Worm (Caenorhabditis elegans): Measurements from ENCODE around the gene chch-3.

The chch-3 gene

DNA sequence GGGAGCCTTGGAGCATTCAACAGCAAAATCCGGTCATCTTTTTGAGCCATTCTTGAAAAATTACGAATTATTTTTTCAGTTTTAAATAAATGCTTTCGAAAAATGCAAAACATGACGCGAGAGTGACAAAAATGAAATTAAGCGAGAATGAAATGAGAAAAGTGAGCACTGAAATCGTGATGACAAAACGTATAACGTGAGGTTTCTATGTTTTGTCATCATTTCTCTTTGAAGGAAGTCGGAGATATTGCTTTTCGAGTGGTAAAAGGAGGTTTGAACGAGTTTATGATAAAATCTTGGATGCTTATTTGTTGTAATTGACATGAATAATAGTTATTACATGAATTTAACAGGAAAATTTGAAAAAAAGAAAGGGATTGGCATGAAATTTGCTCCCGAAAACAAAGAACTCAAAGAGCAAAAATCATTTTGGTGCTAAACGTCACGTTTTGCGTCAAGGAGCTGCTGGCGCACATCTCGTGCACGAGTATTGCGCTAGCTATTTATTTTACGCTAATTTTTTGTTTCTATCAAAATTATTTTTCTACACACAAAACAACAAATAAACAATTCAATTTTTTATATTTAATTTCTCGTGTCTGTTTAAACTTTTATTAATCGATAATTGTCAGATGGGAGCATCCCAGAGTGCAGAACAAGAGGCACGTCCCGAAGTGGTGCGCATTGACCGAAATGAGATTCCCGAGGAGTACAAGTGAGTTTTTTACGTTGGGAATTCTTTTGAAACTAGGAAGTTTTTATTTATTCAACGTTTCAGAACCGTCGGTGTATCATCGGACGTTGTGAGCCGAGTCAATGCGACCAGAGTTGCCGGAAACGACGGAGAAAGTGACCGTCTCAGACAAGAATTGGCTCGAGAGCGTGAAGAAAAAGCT is at the start of gene chch-3, which contains the start of gene gss-1 (continued):
- TF ChIP-seq Y48G9A.11 (GFP tag; IDR thresholded peaks at IDR 0.05): no peak
- TF ChIP-seq tag-97 (GFP tag; IDR thresholded peaks at IDR 0.05): no peak
- TF ChIP-seq lim-7 (GFP tag; IDR thresholded peaks at IDR 0.05): no peak
- TF ChIP-seq ztf-11 (tag; optimal IDR thresholded peaks at IDR 0.05): no peak
- no peak for TF ChIP-seq nhr-48 (tag; optimal IDR thresholded peaks at IDR 0.05)
- peak; percentile 64 for TF ChIP-seq nhr-77 (tag; optimal IDR thresholded peaks at IDR 0.05)
- no peak for TF ChIP-seq jun-1 (tag; optimal IDR thresholded peaks at IDR 0.05)
- TF ChIP-seq R02D3.7 (tag; optimal IDR thresholded peaks at IDR 0.05): no peak
- no peak for TF ChIP-seq F10B5.3 (tag; optimal IDR thresholded peaks at IDR 0.05)
- TF ChIP-seq dmd-9 (GFP tag; IDR thresholded peaks at IDR 0.05): no peak
- TF ChIP-seq Y105C5A.15 (GFP tag; IDR thresholded peaks at IDR 0.05): no peak
- no peak for TF ChIP-seq ZK337.2 (GFP tag; IDR thresholded peaks at IDR 0.05)
- no peak for TF ChIP-seq unc-130 (GFP tag; optimal IDR thresholded peaks at IDR 0.05)
- TF ChIP-seq zag-1 (tag; optimal IDR thresholded peaks at IDR 0.05): no peak
- no peak for TF ChIP-seq sdz-12 (GFP tag; optimal IDR thresholded peaks at IDR 0.05)
- no peak for TF ChIP-seq saeg-2 (GFP tag; IDR thresholded peaks at IDR 0.05)
- no peak for TF ChIP-seq spr-1 (tag; optimal IDR thresholded peaks at IDR 0.05)
- no peak for TF ChIP-seq aly-2 (tag; optimal IDR thresholded peaks at IDR 0.05)
- peak; percentile 65 for TF ChIP-seq dpl-1 (GFP tag; optimal IDR thresholded peaks at IDR 0.05)
- TF ChIP-seq fos-1 (tag; optimal IDR thresholded peaks at IDR 0.05): no peak
- TF ChIP-seq ceh-62 (tag; optimal IDR thresholded peaks at IDR 0.05): no peak
- peak; percentile 38; the same call in 1 of the 2 replicates for TF ChIP-seq hmg-1.1 (GFP tag; IDR thresholded peaks at IDR 0.05)
- no peak for TF ChIP-seq zfp-2 (tag; optimal IDR thresholded peaks at IDR 0.05)
- TF ChIP-seq vab-7 (GFP tag; IDR thresholded peaks at IDR 0.05): no peak
- TF ChIP-seq ceh-32 (tag; optimal IDR thresholded peaks at IDR 0.05; ENCODE audit: poor library complexity): no peak
- no peak for TF ChIP-seq php-3 (GFP tag; IDR thresholded peaks at IDR 0.05)
- peak; percentile 35 for TF ChIP-seq nhr-6 (tag; optimal IDR thresholded peaks at IDR 0.05)
- no peak for TF ChIP-seq ama-1 (optimal IDR thresholded peaks at IDR 0.05)
- TF ChIP-seq snpc-4 (tag; optimal IDR thresholded peaks at IDR 0.05): no peak
- TF ChIP-seq nhr-11 (tag; optimal IDR thresholded peaks at IDR 0.05): peak; percentile 69
- peak; percentile 33; the same call in 1 of the 2 replicates for TF ChIP-seq pha-4 (GFP tag; IDR thresholded peaks at IDR 0.05)
- TF ChIP-seq pha-4 (tag; optimal IDR thresholded peaks at IDR 0.05): peak; percentile 56
- TF ChIP-seq nhr-28 (tag; optimal IDR thresholded peaks at IDR 0.05): peak; percentile 20
- no peak for TF ChIP-seq mep-1 (tag; optimal IDR thresholded peaks at IDR 0.05)
- TF ChIP-seq nhr-111 (GFP tag; optimal IDR thresholded peaks at IDR 0.05): no peak
- TF ChIP-seq Y5F2A.4 (GFP tag; optimal IDR thresholded peaks at IDR 0.05): no peak
- TF ChIP-seq D1046.2 (GFP tag; IDR thresholded peaks at IDR 0.05): no peak
- TF ChIP-seq lin-13 (GFP tag; optimal IDR thresholded peaks at IDR 0.05): no peak
- TF ChIP-seq hlh-30 (tag; optimal IDR thresholded peaks at IDR 0.05; ENCODE audit: insufficient read depth): peak; percentile 53
- TF ChIP-seq hif-1 (tag; optimal IDR thresholded peaks at IDR 0.05): peak in 1 of 2 experiments; percentile 48
- TF ChIP-seq nhr-42 (GFP tag; IDR thresholded peaks at IDR 0.05): no peak
- TF ChIP-seq ces-1 (GFP tag; optimal IDR thresholded peaks at IDR 0.05): no peak
- TF ChIP-seq mxl-3 (GFP tag; optimal IDR thresholded peaks at IDR 0.05): no peak
- no peak for TF ChIP-seq lir-3 (tag; optimal IDR thresholded peaks at IDR 0.05)
- no peak for TF ChIP-seq lin-15B (tag; optimal IDR thresholded peaks at IDR 0.05)
- TF ChIP-seq ztf-7 (tag; optimal IDR thresholded peaks at IDR 0.05): no peak
- TF ChIP-seq tra-1 (GFP tag; IDR thresholded peaks at IDR 0.05): no peak
- peak; percentile 69 for TF ChIP-seq dve-1 (tag; optimal IDR thresholded peaks at IDR 0.05; ENCODE audit: insufficient read depth)
- no peak for TF ChIP-seq daf-12 (tag; optimal IDR thresholded peaks at IDR 0.05)
- TF ChIP-seq ZK546.5 (tag; optimal IDR thresholded peaks at IDR 0.05): no peak
- no peak for TF ChIP-seq lin-1 (GFP tag; IDR thresholded peaks at IDR 0.05)
